Worm (Caenorhabditis elegans) whole organism, L1 larva: ENCODE results near the gene C34B4.4.

Source experiments
- F16B12.6 ChIP-seq: fragments of 150-350 bp; optimal IDR thresholded peaks from 2 replicates; lab custom pipeline; 2014; ENCODE audit warnings: missing biosample characterization, missing genetic modification characterization
- egl-27 ChIP-seq, 2 experiments: fragments of 150-350 bp in 1 of 2; sonication (generic microtip); optimal IDR thresholded peaks; 3 replicates each; lab custom pipeline; 2017 to 2018; ENCODE audit warnings: missing biosample characterization in 2 of 2, missing genetic modification characterization in 2 of 2, missing genetic modification reagents in 2 of 2
- lin-39 ChIP-seq: fragments of 150-350 bp; optimal IDR thresholded peaks from 2 replicates; lab custom pipeline; 2014; ENCODE audit warnings: missing biosample characterization, missing genetic modification reagents, missing genetic modification characterization
- mep-1 ChIP-seq: fragments of 150-350 bp; optimal IDR thresholded peaks from 2 replicates; lab custom pipeline; 2014; ENCODE audit warnings: missing biosample characterization, missing genetic modification characterization
- nhr-77 ChIP-seq: fragments of 150-350 bp; optimal IDR thresholded peaks from 2 replicates; lab custom pipeline; 2014; ENCODE audit warnings: missing biosample characterization, missing genetic modification characterization
- skn-1 ChIP-seq: fragments of 150-350 bp; optimal IDR thresholded peaks from 2 replicates; lab custom pipeline; 2014; ENCODE audit warnings: missing biosample characterization, missing genetic modification characterization
- vab-15 ChIP-seq: sonication (generic microtip); optimal IDR thresholded peaks from 2 replicates; lab custom pipeline; 2017; ENCODE audit warnings: missing genotype, mild to moderate bottlenecking, missing genetic modification characterization, missing compliant biosample characterization
- xbp-1 ChIP-seq: sonication (generic microtip); optimal IDR thresholded peaks from 2 replicates; lab custom pipeline; 2016; ENCODE audit warnings: missing genetic modification characterization, missing compliant biosample characterization
- ztf-11 ChIP-seq, 2 experiments: sonication (generic microtip); optimal IDR thresholded peaks; 2 replicates each; lab custom pipeline; 2016 to 2017; ENCODE audit warnings: missing genetic modification characterization in 2 of 2, missing biosample characterization in 1 of 2, missing compliant biosample characterization in 1 of 2

DNA sequence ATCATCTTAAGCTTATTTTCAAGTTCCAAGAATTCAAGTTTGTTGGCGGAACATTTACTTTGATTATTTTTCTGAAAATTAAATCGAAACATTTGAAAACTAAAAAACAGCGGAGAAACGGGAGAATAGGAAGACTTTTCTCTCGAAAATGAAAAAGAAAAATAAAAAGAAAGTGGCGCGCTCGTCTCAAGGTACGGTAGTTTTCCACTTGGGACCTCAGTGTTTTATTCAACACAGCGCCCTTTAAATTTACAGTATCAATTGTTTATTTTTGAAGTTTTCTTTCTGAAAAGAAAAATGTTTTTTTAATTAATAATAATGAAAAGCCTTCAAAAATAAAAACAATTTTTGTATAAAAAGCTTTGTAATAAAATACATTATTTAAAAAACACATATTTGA is 41.3 kb downstream of the C34B4.4 start:
- TF ChIP-seq lin-39 (tag; lab: Kevin White, UChicago) (no peak), ztf-11 (tag; optimal IDR thresholded peaks at IDR 0.05; lab: Kevin White, UChicago) (no peak), mep-1 (tag; lab: Kevin White, UChicago) (no peak), xbp-1 (tag; lab: Kevin White, UChicago) (no peak), skn-1 (tag; lab: Kevin White, UChicago) (no peak), F16B12.6 (no peak), nhr-77 (tag; lab: Kevin White, UChicago) (no peak), vab-15 (tag; lab: Kevin White, UChicago) (no peak), egl-27 (tag; optimal IDR thresholded peaks at IDR 0.05; lab: Kevin White, UChicago) (no peak)
